Fruit fly (Drosophila melanogaster) whole organism, embryonic: ENCODE results near the gene CG13996.

Source experiments
- BEAF-32 ChIP-seq: fragments of 200-800 bp; sonication (Bioruptor generic); optimal IDR thresholded peaks from 3 replicates; lab custom pipeline; 2017; ENCODE audit warnings: missing biosample characterization, missing genetic modification characterization, mild to moderate bottlenecking, moderate library complexity, missing genetic modification reagents
- Blimp-1 ChIP-seq: fragments of 200-800 bp; sonication (Bioruptor generic); optimal IDR thresholded peaks from 3 replicates; lab custom pipeline; 2018; ENCODE audit warnings: missing biosample characterization, missing genetic modification characterization, mild to moderate bottlenecking, moderate library complexity, missing genetic modification reagents
- BtbVII ChIP-seq: fragments of 200-800 bp; sonication (Bioruptor generic); optimal IDR thresholded peaks from 3 replicates; lab custom pipeline; 2017; ENCODE audit warnings: missing biosample characterization, mild to moderate bottlenecking, missing genetic modification characterization
- CG10462 ChIP-seq: fragments of 200-800 bp; sonication (Bioruptor generic); optimal IDR thresholded peaks from 2 replicates; lab custom pipeline; 2016; ENCODE audit warnings: missing biosample characterization, missing genetic modification characterization
- CG10959 ChIP-seq: fragments of 200-800 bp; sonication (Bioruptor generic); IDR thresholded peaks from 2 replicates; pipeline ENCODE4 v1.3.6; 2022; ENCODE audit warnings: missing biosample characterization, missing genetic modification characterization
- CG11093 ChIP-seq: fragments of 200-800 bp; sonication (Bioruptor generic); IDR thresholded peaks from 3 replicates; pipeline ENCODE4 v1.3.6; 2022; ENCODE audit warnings: missing biosample characterization, missing genetic modification characterization
- CG12391 ChIP-seq: fragments of 200-800 bp; sonication (Bioruptor generic); optimal IDR thresholded peaks from 3 replicates; lab custom pipeline; 2018; ENCODE audit warnings: missing biosample characterization, mild to moderate bottlenecking, missing genetic modification characterization, moderate library complexity
- CG12769 ChIP-seq: fragments of 200-800 bp; sonication (Bioruptor generic); optimal IDR thresholded peaks from 2 replicates; lab custom pipeline; 2019; ENCODE audit warnings: missing biosample characterization, mild to moderate bottlenecking, missing genetic modification characterization, moderate library complexity
- CG14441 ChIP-seq: fragments of 200-800 bp; sonication (Bioruptor generic); IDR thresholded peaks from 2 replicates; pipeline ENCODE4 v1.3.6; 2022; ENCODE audit warnings: missing biosample characterization, missing genetic modification characterization
- CG15011 ChIP-seq: fragments of 200-800 bp; sonication (Bioruptor generic); optimal IDR thresholded peaks from 3 replicates; lab custom pipeline; 2018; ENCODE audit warnings: missing biosample characterization, mild to moderate bottlenecking, missing genetic modification characterization
- CG15514 ChIP-seq: fragments of 200-800 bp; sonication (Bioruptor generic); optimal IDR thresholded peaks from 3 replicates; lab custom pipeline; 2017; ENCODE audit warnings: missing biosample characterization, missing genetic modification characterization, mild to moderate bottlenecking, moderate library complexity, missing genetic modification reagents
- CG30020 ChIP-seq: fragments of 200-800 bp; optimal IDR thresholded peaks from 2 replicates; lab custom pipeline; 2019; ENCODE audit warnings: missing biosample characterization, mild to moderate bottlenecking, missing genetic modification characterization, moderate library complexity
- CG3065 ChIP-seq: fragments of 200-800 bp; sonication (Bioruptor generic); optimal IDR thresholded peaks from 2 replicates; lab custom pipeline; 2016; ENCODE audit warnings: missing biosample characterization, missing genetic modification characterization
- CG3281 ChIP-seq: fragments of 200-800 bp; sonication (Bioruptor generic); optimal IDR thresholded peaks from 3 replicates; lab custom pipeline; 2017; ENCODE audit warnings: missing biosample characterization, mild to moderate bottlenecking, missing genetic modification characterization
- CG5245 ChIP-seq: fragments of 200-800 bp; sonication (Bioruptor generic); optimal IDR thresholded peaks from 3 replicates; lab custom pipeline; 2016; ENCODE audit warnings: missing biosample characterization, missing genetic modification characterization
- CG7556 ChIP-seq: fragments of 200-800 bp; sonication (Bioruptor generic); optimal IDR thresholded peaks from 2 replicates; lab custom pipeline; 2017; ENCODE audit warnings: missing biosample characterization, mild to moderate bottlenecking, missing genetic modification characterization
- CG9609 ChIP-seq: fragments of 200-800 bp; sonication (Bioruptor generic); optimal IDR thresholded peaks from 3 replicates; lab custom pipeline; 2016; ENCODE audit warnings: missing biosample characterization, missing genetic modification characterization
- CG9727 ChIP-seq: fragments of 200-800 bp; sonication (Bioruptor generic); optimal IDR thresholded peaks from 3 replicates; lab custom pipeline; 2017; ENCODE audit warnings: missing biosample characterization, mild to moderate bottlenecking, missing genetic modification characterization
- CG9817 ChIP-seq: fragments of 200-800 bp; sonication (Bioruptor generic); optimal IDR thresholded peaks from 2 replicates; lab custom pipeline; 2018; ENCODE audit warnings: missing biosample characterization, mild to moderate bottlenecking, missing genetic modification characterization, moderate library complexity
- CG9876 ChIP-seq: fragments of 200-800 bp; sonication (Bioruptor generic); optimal IDR thresholded peaks from 2 replicates; lab custom pipeline; 2016; ENCODE audit warnings: missing biosample characterization, missing genetic modification characterization
- CHES-1-like ChIP-seq: fragments of 200-800 bp; sonication (Bioruptor generic); optimal IDR thresholded peaks from 2 replicates; lab custom pipeline; 2016; ENCODE audit warnings: missing biosample characterization, missing genetic modification characterization
- CTCF ChIP-seq: fragments of 200-800 bp; sonication (Bioruptor generic); optimal IDR thresholded peaks from 2 replicates; lab custom pipeline; 2017; ENCODE audit warnings: missing biosample characterization, mild to moderate bottlenecking, missing genetic modification characterization, moderate library complexity
- Hr3 ChIP-seq: fragments of 200-800 bp; sonication (Bioruptor generic); optimal IDR thresholded peaks from 3 replicates; lab custom pipeline; 2016; ENCODE audit warnings: missing biosample characterization, missing genetic modification characterization
- NK7.1 ChIP-seq: fragments of 200-800 bp; sonication (Bioruptor generic); optimal IDR thresholded peaks from 3 replicates; lab custom pipeline; 2016; ENCODE audit warnings: missing biosample characterization, missing genetic modification characterization
- Ssrp ChIP-seq: fragments of 200-800 bp; sonication (Bioruptor generic); optimal IDR thresholded peaks from 2 replicates; lab custom pipeline; 2018; ENCODE audit warnings: missing biosample characterization, mild to moderate bottlenecking, missing genetic modification characterization, moderate library complexity
- abd-A ChIP-seq: fragments of 200-800 bp; sonication (Bioruptor generic); optimal IDR thresholded peaks from 3 replicates; lab custom pipeline; 2019; ENCODE audit warnings: missing biosample characterization, mild to moderate bottlenecking, missing genetic modification characterization, moderate library complexity
- ato ChIP-seq: fragments of 200-800 bp; sonication (Bioruptor generic); IDR thresholded peaks from 2 replicates; pipeline ENCODE4 v1.3.6; 2022; ENCODE audit warnings: missing biosample characterization, missing genetic modification characterization; ENCODE audit not compliant: partially characterized antibody
- btn ChIP-seq: fragments of 200-800 bp; sonication (Bioruptor generic); optimal IDR thresholded peaks from 2 replicates; lab custom pipeline; 2016; ENCODE audit warnings: missing biosample characterization, missing genetic modification characterization
- crc ChIP-seq: fragments of 200-800 bp; sonication (Bioruptor generic); optimal IDR thresholded peaks from 2 replicates; lab custom pipeline; 2016; ENCODE audit warnings: missing biosample characterization, missing genetic modification characterization
- dati ChIP-seq: fragments of 200-800 bp; sonication (Bioruptor generic); IDR thresholded peaks from 2 replicates; pipeline ENCODE4 v1.3.6; 2022; ENCODE audit warnings: missing biosample characterization, missing genetic modification characterization
- dm ChIP-seq: fragments of 200-800 bp; sonication (Bioruptor generic); optimal IDR thresholded peaks from 3 replicates; lab custom pipeline; 2016; ENCODE audit warnings: missing biosample characterization, missing genetic modification characterization
- dmrt99B ChIP-seq: fragments of 200-800 bp; sonication (Bioruptor generic); optimal IDR thresholded peaks from 2 replicates; lab custom pipeline; 2018; ENCODE audit warnings: missing biosample characterization, mild to moderate bottlenecking, missing genetic modification characterization, moderate library complexity
- en ChIP-seq: fragments of 200-800 bp; sonication (Bioruptor generic); optimal IDR thresholded peaks from 2 replicates; lab custom pipeline; 2016; ENCODE audit warnings: missing biosample characterization, missing genetic modification characterization
- fd3F ChIP-seq: fragments of 200-800 bp; sonication (Bioruptor generic); optimal IDR thresholded peaks from 2 replicates; lab custom pipeline; 2018; ENCODE audit warnings: missing biosample characterization, mild to moderate bottlenecking, missing genetic modification characterization, moderate library complexity
- grn ChIP-seq: fragments of 200-800 bp; sonication (Bioruptor generic); optimal IDR thresholded peaks from 3 replicates; lab custom pipeline; 2017; ENCODE audit warnings: missing biosample characterization, missing genetic modification characterization
- hbn ChIP-seq: fragments of 200-800 bp; sonication (Bioruptor generic); IDR thresholded peaks from 2 replicates; pipeline ENCODE4 v1.3.6; 2022; ENCODE audit warnings: missing biosample characterization, missing genetic modification characterization; ENCODE audit not compliant: partially characterized antibody
- hth ChIP-seq: fragments of >200 bp; optimal IDR thresholded peaks from 2 replicates; lab custom pipeline; 2017; ENCODE audit warnings: inconsistent platforms
- insv ChIP-seq, 2 experiments: fragments of 200-800 bp; sonication (Bioruptor generic); optimal IDR thresholded peaks; 3 replicates each; lab custom pipeline; 2016 to 2018; ENCODE audit warnings: missing biosample characterization in 2 of 2, missing genetic modification characterization in 2 of 2
- lov ChIP-seq, 2 experiments: fragments of 200-800 bp in 1 of 2; fragments of >200 bp in 1 of 2; sonication (Bioruptor generic) in 1 of 2; IDR thresholded peaks in 1 of 2; optimal IDR thresholded peaks in 1 of 2; 2 replicates in 1 of 2; 3 replicates in 1 of 2; pipeline versions ENCODE4 v1.3.6 to Lab custom; 2017 to 2022; ENCODE audit warnings: missing biosample characterization in 1 of 2, missing genetic modification characterization in 1 of 2
- luna ChIP-seq: fragments of 200-800 bp; sonication (Bioruptor generic); optimal IDR thresholded peaks from 2 replicates; lab custom pipeline; 2016; ENCODE audit warnings: missing biosample characterization, missing genetic modification characterization
- mam ChIP-seq: fragments of 200-800 bp; sonication (Bioruptor generic); optimal IDR thresholded peaks from 3 replicates; lab custom pipeline; 2016; ENCODE audit warnings: missing biosample characterization, missing genetic modification characterization
- nau ChIP-seq: fragments of 200-800 bp; sonication (Bioruptor generic); optimal IDR thresholded peaks from 3 replicates; lab custom pipeline; 2017; ENCODE audit warnings: missing biosample characterization, mild to moderate bottlenecking, missing genetic modification characterization, missing genetic modification reagents
- nmo ChIP-seq: fragments of 200-800 bp; sonication (Bioruptor generic); optimal IDR thresholded peaks from 2 replicates; lab custom pipeline; 2018; ENCODE audit warnings: missing biosample characterization, mild to moderate bottlenecking, missing genetic modification characterization, moderate library complexity
- pfk ChIP-seq: fragments of 200-800 bp; sonication (Bioruptor generic); optimal IDR thresholded peaks from 2 replicates; lab custom pipeline; 2018; ENCODE audit warnings: missing biosample characterization, mild to moderate bottlenecking, missing genetic modification characterization, moderate library complexity
- scrt ChIP-seq: fragments of 200-800 bp; sonication (Bioruptor generic); optimal IDR thresholded peaks from 2 replicates; lab custom pipeline; 2018; ENCODE audit warnings: missing biosample characterization, mild to moderate bottlenecking, missing genetic modification characterization, moderate library complexity
- sim ChIP-seq: fragments of 200-800 bp; sonication (Bioruptor generic); IDR thresholded peaks from 2 replicates; pipeline ENCODE4 v1.3.6; 2022; ENCODE audit warnings: missing biosample characterization, missing genetic modification characterization
- so ChIP-seq: fragments of 200-800 bp; sonication (Bioruptor generic); IDR thresholded peaks from 3 replicates; pipeline ENCODE4 v1.3.6; 2022; ENCODE audit warnings: missing biosample characterization, missing genetic modification characterization
- tap ChIP-seq: fragments of 200-800 bp; optimal IDR thresholded peaks from 3 replicates; lab custom pipeline; 2019; ENCODE audit warnings: missing biosample characterization, mild to moderate bottlenecking, missing genetic modification characterization, moderate library complexity
- tin ChIP-seq: fragments of 200-800 bp; sonication (Bioruptor generic); optimal IDR thresholded peaks from 3 replicates; lab custom pipeline; 2016; ENCODE audit warnings: missing biosample characterization, missing genetic modification characterization
- wdn ChIP-seq: fragments of 200-800 bp; sonication (Bioruptor generic); IDR thresholded peaks from 2 replicates; pipeline ENCODE4 v1.3.6; 2022; ENCODE audit warnings: missing biosample characterization, missing genetic modification characterization

CG13996 gene

DNA sequence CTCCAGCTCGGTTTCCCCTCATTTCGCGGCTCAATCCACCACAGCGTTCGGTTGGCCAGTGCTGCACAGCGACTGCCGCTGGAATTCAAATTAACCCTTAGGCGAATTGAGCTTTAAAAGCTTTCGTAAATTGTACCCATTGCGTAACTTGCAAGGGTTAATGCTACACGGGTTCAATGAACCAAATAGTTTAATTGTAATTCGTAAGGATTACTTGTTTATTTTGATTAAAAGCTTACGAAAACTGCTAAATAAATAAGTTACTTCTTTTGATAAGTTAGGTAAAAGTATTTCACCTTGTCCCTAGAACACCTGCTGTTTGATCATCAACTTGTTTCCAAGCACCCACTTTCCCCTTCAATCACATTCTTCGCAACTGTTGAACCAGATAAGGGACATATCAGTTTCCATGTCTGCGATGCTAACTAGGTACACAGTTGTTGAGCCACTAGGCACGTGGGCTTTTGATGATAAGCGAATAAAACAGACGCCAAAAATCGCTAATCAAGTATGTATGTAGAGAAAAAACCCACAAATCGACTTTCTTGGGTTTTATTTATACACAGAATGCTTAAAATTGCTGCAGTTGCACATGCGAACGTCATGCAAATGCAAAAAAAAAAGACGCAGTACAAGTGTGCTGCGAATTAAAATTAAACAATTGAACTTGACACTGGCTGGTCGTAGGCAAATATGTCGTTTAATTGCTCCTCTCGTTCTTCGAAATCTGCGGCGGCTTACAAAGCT, 25.5 kb downstream of the CG13996 start, which contains the start of gene Pfas (continued):
- TF ChIP-seq nmo (GFP tag; lab: Kevin White, UChicago) = no peak
- no peak for TF ChIP-seq tap (tag; lab: Kevin White, UChicago)
- TF ChIP-seq tin (GFP tag; lab: Kevin White, UChicago) = peak; percentile 5
- no peak for TF ChIP-seq CG9876
- TF ChIP-seq dm (GFP tag; lab: Kevin White, UChicago) = peak; percentile 39
- peak; percentile 31 for TF ChIP-seq CG9817 (tag; lab: Kevin White, UChicago)
- no peak for TF ChIP-seq CG15011
- no peak for TF ChIP-seq dati (GFP tag; lab: Robert Waterston, UW)
- TF ChIP-seq wdn = no peak
- TF ChIP-seq crc (GFP tag; lab: Kevin White, UChicago) = peak; percentile 34
- TF ChIP-seq abd-A (tag; lab: Kevin White, UChicago) = no peak
- TF ChIP-seq Blimp-1 (GFP tag; lab: Kevin White, UChicago) = peak; percentile 62
- TF ChIP-seq ato = no peak
- TF ChIP-seq pfk (GFP tag; lab: Kevin White, UChicago) = no peak
- TF ChIP-seq mam (GFP tag; lab: Kevin White, UChicago) = peak; percentile 67
- no peak for TF ChIP-seq hbn (GFP tag; lab: Robert Waterston, UW)
- TF ChIP-seq CG10462 (GFP tag; lab: Kevin White, UChicago) = no peak
- TF ChIP-seq luna (GFP tag; lab: Kevin White, UChicago) = no peak
- TF ChIP-seq CG14441 (GFP tag; lab: Robert Waterston, UW) = no peak
- TF ChIP-seq CG30020 (tag; lab: Kevin White, UChicago) = no peak
- peak; percentile 76 for TF ChIP-seq CG15514 (GFP tag; lab: Kevin White, UChicago)
- no peak for TF ChIP-seq sim
- TF ChIP-seq CG3281 (GFP tag; lab: Kevin White, UChicago) = peak; percentile 73
- peak; percentile 13 for TF ChIP-seq Hr3 (GFP tag; lab: Kevin White, UChicago)
- TF ChIP-seq fd3F = no peak
- TF ChIP-seq nau (GFP tag; lab: Kevin White, UChicago) = no peak
- TF ChIP-seq CG10959 (GFP tag; lab: Robert Waterston, UW) = peak; percentile 54
- no peak for TF ChIP-seq Ssrp (tag; lab: Kevin White, UChicago)
- no peak for TF ChIP-seq so
- TF ChIP-seq CG9727 (GFP tag; lab: Kevin White, UChicago) = peak; percentile 62
- no peak for TF ChIP-seq BtbVII
- no peak for TF ChIP-seq CG12769 (tag; lab: Kevin White, UChicago)
- TF ChIP-seq btn (GFP tag; lab: Kevin White, UChicago) = no peak
- TF ChIP-seq CTCF (GFP tag; lab: Kevin White, UChicago) = peak; percentile 7
- TF ChIP-seq CG12391 = peak; percentile 50
- no peak for TF ChIP-seq BEAF-32 (GFP tag; lab: Kevin White, UChicago)
- TF ChIP-seq insv (GFP tag; optimal IDR thresholded peaks at IDR 0.05; lab: Kevin White, UChicago) = no peak
- TF ChIP-seq en (GFP tag; lab: Kevin White, UChicago) = no peak
- TF ChIP-seq CHES-1-like (GFP tag; lab: Kevin White, UChicago) = peak; percentile 72
- TF ChIP-seq CG9609 = peak; percentile 48
- no peak for TF ChIP-seq lov (optimal IDR thresholded peaks at IDR 0.05; lab: Kevin White, UChicago)
- no peak for TF ChIP-seq lov (GFP tag; IDR thresholded peaks at IDR 0.05; lab: Robert Waterston, UW)
- peak; percentile 47 for TF ChIP-seq scrt (GFP tag; lab: Kevin White, UChicago)
- TF ChIP-seq grn (GFP tag; lab: Kevin White, UChicago) = no peak
- no peak for TF ChIP-seq CG5245
- TF ChIP-seq CG11093 (GFP tag; lab: Robert Waterston, UW) = no peak
- TF ChIP-seq hth = no peak
- peak; percentile 42 for TF ChIP-seq CG7556
- no peak for TF ChIP-seq dmrt99B
- peak; percentile 41 for TF ChIP-seq NK7.1 (GFP tag; lab: Kevin White, UChicago)
- no peak for TF ChIP-seq CG3065 (GFP tag; lab: Kevin White, UChicago)
